Worm (Caenorhabditis elegans): ENCODE results near the gene fbxb-78.

Gene fbxb-78

DNA sequence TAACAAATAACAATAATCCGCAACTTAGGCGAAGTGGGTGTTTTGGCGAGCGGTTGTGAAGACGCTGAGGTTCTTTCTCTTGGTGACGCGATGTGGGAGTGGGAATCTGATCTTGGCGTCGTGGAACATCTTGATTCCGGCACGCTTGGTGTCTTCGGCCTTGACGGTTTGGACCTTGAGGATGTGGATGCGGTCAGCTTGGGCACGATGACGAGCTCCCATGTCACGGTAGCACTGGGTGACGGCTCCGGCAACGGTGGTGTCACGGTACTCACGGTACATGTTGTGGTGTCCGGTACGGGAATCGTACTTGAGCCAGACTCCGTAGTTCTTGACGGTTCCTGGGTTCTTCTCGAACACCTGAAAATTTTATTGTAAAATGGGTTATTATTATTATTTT lies 11.8 kb downstream of the fbxb-78 start:
- TF ChIP-seq nhr-77 (tag; optimal IDR thresholded peaks at IDR 0.05): no peak
- TF ChIP-seq sma-9 (GFP tag; optimal IDR thresholded peaks at IDR 0.05): peak; percentile 4
- TF ChIP-seq sma-9 (tag; optimal IDR thresholded peaks at IDR 0.05): no peak
- TF ChIP-seq lin-39 (tag; optimal IDR thresholded peaks at IDR 0.05): no peak

DNA sequence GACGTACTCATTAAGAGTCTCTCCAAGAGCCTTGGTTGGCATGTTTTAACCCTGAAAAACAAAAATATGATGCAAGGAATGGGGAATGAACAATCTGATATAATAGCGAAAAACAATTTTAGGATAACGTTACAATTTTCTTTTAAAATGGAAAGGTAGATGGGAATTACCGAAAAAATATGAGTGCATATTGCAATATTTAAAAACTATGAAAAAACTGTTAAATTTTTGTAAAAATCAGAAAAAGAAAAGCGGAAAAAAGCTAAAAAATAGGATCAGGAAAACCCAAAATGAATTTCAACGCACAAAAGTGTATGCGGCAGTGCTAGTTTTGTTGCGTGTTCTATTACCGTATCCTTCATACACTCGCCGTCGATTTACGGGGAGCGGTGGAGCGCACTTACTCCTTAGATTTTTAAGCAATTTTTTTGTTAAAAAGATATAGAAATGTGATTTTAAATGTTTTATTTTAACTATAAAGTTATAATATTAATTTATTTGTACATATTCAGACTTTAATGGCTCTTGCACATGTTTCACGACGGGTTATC lies 12.4 kb downstream of the fbxb-78 start, which contains the start of the genes rpl-20 and Y17G9B.5:
rpl-20 (minus strand) TSS at position 51 of the 551 bp plus-strand sequence.
Y17G9B.5 (plus strand) TSS at position 513 of the 551 bp plus-strand sequence.
- TF ChIP-seq egl-27 (tag; optimal IDR thresholded peaks at IDR 0.05) (peak; percentile 100), mab-5 (tag; optimal IDR thresholded peaks at IDR 0.05) (peak; percentile 98), nhr-10 (tag; optimal IDR thresholded peaks at IDR 0.05) (peak; percentile 96), ztf-1 (GFP tag; conservative IDR thresholded peaks at IDR 0.05) (peak; percentile 84; the same call in 1 of the 2 replicates), gmeb-1 (tag; optimal IDR thresholded peaks at IDR 0.05) (peak; percentile 98), ztf-11 (tag; optimal IDR thresholded peaks at IDR 0.05) (peak; percentile 74), ZK546.5 (tag; optimal IDR thresholded peaks at IDR 0.05) (peak; percentile 94), ama-1 (optimal IDR thresholded peaks at IDR 0.05) (peak; percentile 95), nhr-12 (tag; optimal IDR thresholded peaks at IDR 0.05) (peak; percentile 83), unc-55 (GFP tag; optimal IDR thresholded peaks at IDR 0.05) (peak; percentile 100), ceh-16 (tag; optimal IDR thresholded peaks at IDR 0.05) (peak; percentile 99), nhr-23 (tag; optimal IDR thresholded peaks at IDR 0.05) (no peak), fos-1 (tag; optimal IDR thresholded peaks at IDR 0.05) (peak; percentile 100), dmd-4 (tag; optimal IDR thresholded peaks at IDR 0.05) (peak; percentile 84), mbf-1 (tag; optimal IDR thresholded peaks at IDR 0.05) (peak; percentile 71), unc-62 (GFP tag; optimal IDR thresholded peaks at IDR 0.05) (peak; percentile 100), lin-13 (GFP tag; optimal IDR thresholded peaks at IDR 0.05) (peak; percentile 99), snpc-4 (tag; optimal IDR thresholded peaks at IDR 0.05) (peak; percentile 95), unc-39 (tag; optimal IDR thresholded peaks at IDR 0.05) (peak; percentile 77), sem-4 (tag; optimal IDR thresholded peaks at IDR 0.05) (peak; percentile 100), lin-39 (tag; optimal IDR thresholded peaks at IDR 0.05) (peak; percentile 94), elt-3 (tag; optimal IDR thresholded peaks at IDR 0.05) (no peak), elt-1 (tag; optimal IDR thresholded peaks at IDR 0.05) (peak; percentile 52), nhr-25 (tag; optimal IDR thresholded peaks at IDR 0.05) (peak; percentile 100), ceh-82 (tag; optimal IDR thresholded peaks at IDR 0.05) (peak; percentile 97), alr-1 (tag; optimal IDR thresholded peaks at IDR 0.05) (peak; percentile 97), aly-2 (tag; optimal IDR thresholded peaks at IDR 0.05) (no peak), nhr-77 (tag; optimal IDR thresholded peaks at IDR 0.05) (peak; percentile 95), nhr-129 (tag; optimal IDR thresholded peaks at IDR 0.05) (peak; percentile 99), nhr-21 (tag; optimal IDR thresholded peaks at IDR 0.05) (peak; percentile 100), lin-11 (tag; optimal IDR thresholded peaks at IDR 0.05) (peak; percentile 98), zag-1 (tag; optimal IDR thresholded peaks at IDR 0.05) (peak; percentile 98), R02D3.7 (tag; optimal IDR thresholded peaks at IDR 0.05) (peak; percentile 100), C34F6.9 (tag; optimal IDR thresholded peaks at IDR 0.05) (peak; percentile 100), skn-1 (tag; optimal IDR thresholded peaks at IDR 0.05) (peak; percentile 97), nhr-11 (tag; optimal IDR thresholded peaks at IDR 0.05) (peak; percentile 85), nhr-237 (tag; optimal IDR thresholded peaks at IDR 0.05) (peak; percentile 94), nhr-6 (tag; optimal IDR thresholded peaks at IDR 0.05) (peak; percentile 100), mdl-1 (tag; optimal IDR thresholded peaks at IDR 0.05) (peak; percentile 54 to 94), crh-2 (tag; optimal IDR thresholded peaks at IDR 0.05) (peak; percentile 100), sma-9 (GFP tag; optimal IDR thresholded peaks at IDR 0.05) (peak; percentile 100), sma-9 (tag; optimal IDR thresholded peaks at IDR 0.05) (no peak), lsy-2 (tag; optimal IDR thresholded peaks at IDR 0.05) (peak; percentile 100), peb-1 (tag; optimal IDR thresholded peaks at IDR 0.05) (no peak), F13H6.1 (tag; optimal IDR thresholded peaks at IDR 0.05) (peak; percentile 100), blmp-1 (tag; optimal IDR thresholded peaks at IDR 0.05; ENCODE audit: insufficient read depth) (peak; percentile 98), Y55F3AM.14 (GFP tag; optimal IDR thresholded peaks at IDR 0.05) (peak; percentile 100), sma-3 (GFP tag; optimal IDR thresholded peaks at IDR 0.05) (peak; percentile 100), ztf-4 (tag; optimal IDR thresholded peaks at IDR 0.05) (peak; percentile 100)
